Worm (Caenorhabditis elegans): Measurements from ENCODE around the gene Y38H6C.25.

The Y38H6C.25 gene

DNA sequence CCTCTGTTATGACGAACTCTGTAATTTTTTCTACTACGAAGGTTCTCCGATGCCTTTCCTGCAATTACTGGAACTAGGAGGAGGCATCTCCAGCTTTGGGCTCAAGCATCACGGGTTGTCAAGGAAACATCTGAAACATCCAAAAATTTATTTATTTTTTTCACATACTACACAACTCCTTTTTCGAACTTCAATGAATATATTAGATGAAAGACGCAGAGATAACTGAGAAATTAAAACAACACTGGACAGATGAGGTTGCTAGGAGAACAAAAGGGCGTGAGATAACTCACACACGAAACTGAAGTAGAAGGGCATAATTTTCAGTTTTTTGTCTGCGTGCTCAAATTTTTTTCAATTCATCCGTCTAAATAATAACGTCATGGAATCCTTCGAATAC, 8.5 kb downstream of the Y38H6C.25 start, which contains the start of gene Y38H6C.13:
Y38H6C.13 (plus strand) TSS at position 301 of the 400 bp plus-strand sequence.
- TF ChIP-seq ets-7 (tag; optimal IDR thresholded peaks at IDR 0.05) (no peak), aly-1 (tag; optimal IDR thresholded peaks at IDR 0.05) (no peak), ceh-36 (tag; optimal IDR thresholded peaks at IDR 0.05) (no peak), flt-1 (GFP tag; IDR thresholded peaks at IDR 0.05) (no peak), ceh-13 (GFP tag; optimal IDR thresholded peaks at IDR 0.05) (no peak)

DNA sequence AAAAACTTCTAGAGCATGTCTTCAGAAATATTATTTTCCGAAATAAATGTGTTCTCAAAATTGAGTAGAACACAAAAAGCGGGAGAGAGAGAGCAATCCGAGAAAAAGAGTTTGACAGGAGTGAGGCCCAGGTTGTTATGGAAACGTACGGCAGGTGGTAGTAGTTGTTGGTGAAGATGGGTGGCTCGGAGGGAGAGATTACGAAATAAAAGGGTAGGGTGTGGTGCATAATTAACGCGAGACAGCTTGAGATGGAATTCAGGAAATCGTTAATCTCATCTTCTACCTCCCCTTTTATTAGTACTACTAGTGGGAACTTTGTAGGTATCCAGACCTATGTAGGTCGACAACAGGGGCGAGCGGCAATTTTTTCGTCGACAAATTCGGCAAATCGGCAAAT, 15.0 kb downstream of the Y38H6C.25 start, which contains the start of gene famh-161:
famh-161 (minus strand) TSS at position 101 of the 400 bp plus-strand sequence.
- no peak for TF ChIP-seq flt-1 (GFP tag; IDR thresholded peaks at IDR 0.05)
- no peak for TF ChIP-seq ceh-13 (GFP tag; optimal IDR thresholded peaks at IDR 0.05)

DNA sequence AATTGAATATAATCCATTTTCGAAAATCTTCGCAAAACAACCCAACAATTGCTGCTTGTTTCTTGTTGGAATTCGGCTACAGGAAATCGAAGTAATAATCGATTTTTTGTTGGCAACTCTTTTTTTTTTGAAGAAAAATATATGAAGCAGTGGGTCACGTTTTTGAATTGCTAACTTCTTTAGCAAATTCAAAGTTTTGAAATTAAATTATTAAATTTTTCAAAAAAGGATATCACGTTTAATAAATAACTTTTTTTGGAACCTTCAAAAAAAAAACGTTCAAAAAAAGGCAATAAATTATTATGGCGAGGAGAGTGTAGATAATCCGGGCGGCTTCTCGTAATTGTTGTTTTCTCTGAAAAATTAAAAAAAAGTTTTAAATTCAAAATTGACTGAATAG, 17.2 kb downstream of the Y38H6C.25 start, which contains the start of gene Y38H6C.15:
Y38H6C.15 (minus strand) TSS at position 101 of the 400 bp plus-strand sequence.
- TF ChIP-seq ama-1 (optimal IDR thresholded peaks at IDR 0.05) (no peak), sea-1 (GFP tag; conservative IDR thresholded peaks at IDR 0.05) (no peak)

DNA sequence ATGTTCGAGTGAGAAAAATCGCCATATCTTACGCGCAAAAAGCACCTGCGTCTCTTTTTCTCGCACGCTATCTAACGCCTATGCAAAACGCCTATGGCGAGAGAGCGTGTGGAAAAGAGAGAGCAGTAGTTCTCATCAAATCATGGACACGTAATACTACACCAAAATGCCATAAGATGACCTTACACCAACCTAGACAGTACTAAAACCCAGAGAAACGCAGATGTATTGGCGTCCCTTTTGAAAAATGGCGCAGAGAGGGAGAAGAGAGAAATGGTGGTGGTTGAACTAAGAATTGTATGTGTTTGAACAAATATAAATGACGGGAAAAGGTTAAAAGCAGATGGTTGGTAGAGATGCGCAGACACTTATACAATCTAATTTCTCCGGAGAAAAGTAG, 20.0 kb downstream of the Y38H6C.25 start, which contains the start of gene Y38H6C.16:
Y38H6C.16 (minus strand) TSS at position 293 of the 400 bp plus-strand sequence.
- TF ChIP-seq ceh-13 (GFP tag; optimal IDR thresholded peaks at IDR 0.05) = no peak
- TF ChIP-seq flt-1 (GFP tag; IDR thresholded peaks at IDR 0.05) = no peak
- TF ChIP-seq ceh-36 (tag; optimal IDR thresholded peaks at IDR 0.05) = no peak
- TF ChIP-seq hnd-1 (tag; optimal IDR thresholded peaks at IDR 0.05) = no peak
- no peak for TF ChIP-seq aly-1 (tag; optimal IDR thresholded peaks at IDR 0.05)
- no peak for TF ChIP-seq tbx-11 (GFP tag; IDR thresholded peaks at IDR 0.05)
- no peak for TF ChIP-seq tbx-37 (GFP tag; conservative IDR thresholded peaks at IDR 0.05)
- no peak for TF ChIP-seq sea-1 (GFP tag; conservative IDR thresholded peaks at IDR 0.05)
- no peak for TF ChIP-seq scrt-1 (GFP tag; IDR thresholded peaks at IDR 0.05)
- no peak for TF ChIP-seq ets-7 (tag; optimal IDR thresholded peaks at IDR 0.05)
- TF ChIP-seq hmg-4 (GFP tag; optimal IDR thresholded peaks at IDR 0.05) = no peak
- no peak for TF ChIP-seq F13C5.2 (tag; optimal IDR thresholded peaks at IDR 0.05)
- no peak for TF ChIP-seq hmbx-1 (tag; optimal IDR thresholded peaks at IDR 0.05)
- no peak for TF ChIP-seq ama-1 (optimal IDR thresholded peaks at IDR 0.05)
- no peak for TF ChIP-seq B0310.2 (tag; optimal IDR thresholded peaks at IDR 0.05)

DNA sequence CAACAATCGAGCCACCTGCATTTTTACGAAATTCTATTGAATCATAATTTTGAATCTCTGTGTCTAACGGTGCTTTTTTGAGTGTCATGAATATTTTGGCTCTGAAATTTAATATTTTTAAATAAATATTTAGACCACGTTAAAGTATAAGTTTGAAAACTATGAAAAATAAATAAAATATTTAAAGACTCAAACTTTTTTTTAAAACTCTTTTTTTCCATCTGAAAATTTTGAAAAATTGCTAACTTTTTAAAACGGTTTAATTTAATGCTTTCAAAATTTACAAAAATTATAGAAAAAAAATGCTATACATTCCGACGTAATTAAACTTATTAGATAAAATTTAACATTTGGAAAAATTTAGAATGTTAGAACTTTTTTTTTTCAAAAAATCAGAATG, 25.1 kb downstream of the Y38H6C.25 start, which contains the start of gene slc-36.3:
slc-36.3 (minus strand) TSS at position 101 of the 400 bp plus-strand sequence.
- TF ChIP-seq ceh-13 (GFP tag; optimal IDR thresholded peaks at IDR 0.05) (no peak), hnd-1 (tag; optimal IDR thresholded peaks at IDR 0.05) (no peak), scrt-1 (GFP tag; IDR thresholded peaks at IDR 0.05) (no peak), F13C5.2 (tag; optimal IDR thresholded peaks at IDR 0.05) (no peak), flt-1 (GFP tag; IDR thresholded peaks at IDR 0.05) (no peak), hmbx-1 (tag; optimal IDR thresholded peaks at IDR 0.05) (no peak), ceh-36 (tag; optimal IDR thresholded peaks at IDR 0.05) (no peak), pes-1 (GFP tag; IDR thresholded peaks at IDR 0.05) (no peak), ama-1 (optimal IDR thresholded peaks at IDR 0.05) (no peak), ets-7 (tag; optimal IDR thresholded peaks at IDR 0.05) (no peak), tbx-37 (GFP tag; conservative IDR thresholded peaks at IDR 0.05) (no peak)

DNA sequence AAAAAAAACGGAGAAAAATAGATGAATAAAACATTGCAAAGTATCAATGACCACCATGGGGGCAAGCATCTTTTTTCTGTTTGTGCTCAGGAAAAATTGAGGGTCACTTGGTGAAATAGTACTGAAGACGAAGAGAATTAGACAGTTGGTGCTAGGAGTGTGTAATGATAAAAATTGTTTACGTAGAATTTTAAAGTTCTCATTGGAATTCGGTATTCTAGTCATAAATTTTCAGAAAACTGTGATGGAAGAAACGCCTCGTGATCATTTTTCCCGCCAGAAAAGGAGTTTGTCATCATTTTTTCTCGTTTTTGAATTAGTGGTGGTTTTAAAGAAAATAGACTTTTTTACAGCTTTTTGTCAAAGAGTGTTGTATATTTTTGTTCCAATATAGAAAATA, 25.6 kb downstream of the Y38H6C.25 start:
- TF ChIP-seq hmg-4 (GFP tag; optimal IDR thresholded peaks at IDR 0.05) = no peak
- no peak for TF ChIP-seq tbx-37 (GFP tag; conservative IDR thresholded peaks at IDR 0.05)
- no peak for TF ChIP-seq scrt-1 (GFP tag; IDR thresholded peaks at IDR 0.05)
- no peak for TF ChIP-seq pes-1 (GFP tag; IDR thresholded peaks at IDR 0.05)
- no peak for TF ChIP-seq flt-1 (GFP tag; IDR thresholded peaks at IDR 0.05)
- no peak for TF ChIP-seq aly-1 (tag; optimal IDR thresholded peaks at IDR 0.05)
- TF ChIP-seq hnd-1 (tag; optimal IDR thresholded peaks at IDR 0.05) = no peak
- no peak for TF ChIP-seq tra-4 (tag; optimal IDR thresholded peaks at IDR 0.05)
- no peak for TF ChIP-seq ama-1 (optimal IDR thresholded peaks at IDR 0.05)
- TF ChIP-seq sea-1 (GFP tag; conservative IDR thresholded peaks at IDR 0.05) = no peak
- no peak for TF ChIP-seq B0310.2 (tag; optimal IDR thresholded peaks at IDR 0.05)
- no peak for TF ChIP-seq ceh-13 (GFP tag; optimal IDR thresholded peaks at IDR 0.05)
- no peak for TF ChIP-seq ets-7 (tag; optimal IDR thresholded peaks at IDR 0.05)
- no peak for TF ChIP-seq F13C5.2 (tag; optimal IDR thresholded peaks at IDR 0.05)
- no peak for TF ChIP-seq ceh-36 (tag; optimal IDR thresholded peaks at IDR 0.05)
- TF ChIP-seq hmbx-1 (tag; optimal IDR thresholded peaks at IDR 0.05) = no peak
- no peak for TF ChIP-seq tbx-11 (GFP tag; IDR thresholded peaks at IDR 0.05)

DNA sequence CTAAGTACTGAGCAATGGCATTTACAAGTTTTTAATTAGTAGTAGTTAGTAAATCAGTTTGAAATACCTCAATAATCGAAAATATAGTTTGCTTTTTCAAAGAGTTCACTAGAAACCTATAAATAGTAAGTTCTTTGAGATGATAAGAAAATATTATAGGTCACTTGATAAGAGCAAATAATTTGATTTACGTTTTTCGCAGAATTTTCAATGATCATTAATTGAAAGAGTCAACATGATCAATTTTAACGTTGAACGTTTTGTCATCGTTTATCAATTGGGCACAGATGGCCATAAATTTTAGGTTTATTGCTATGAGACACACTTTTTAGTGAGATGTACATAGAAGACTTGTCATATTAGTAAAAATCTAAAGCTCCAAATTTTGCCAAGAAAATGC, 26.7 kb downstream of the Y38H6C.25 start:
- TF ChIP-seq hmbx-1 (tag; optimal IDR thresholded peaks at IDR 0.05) = no peak

DNA sequence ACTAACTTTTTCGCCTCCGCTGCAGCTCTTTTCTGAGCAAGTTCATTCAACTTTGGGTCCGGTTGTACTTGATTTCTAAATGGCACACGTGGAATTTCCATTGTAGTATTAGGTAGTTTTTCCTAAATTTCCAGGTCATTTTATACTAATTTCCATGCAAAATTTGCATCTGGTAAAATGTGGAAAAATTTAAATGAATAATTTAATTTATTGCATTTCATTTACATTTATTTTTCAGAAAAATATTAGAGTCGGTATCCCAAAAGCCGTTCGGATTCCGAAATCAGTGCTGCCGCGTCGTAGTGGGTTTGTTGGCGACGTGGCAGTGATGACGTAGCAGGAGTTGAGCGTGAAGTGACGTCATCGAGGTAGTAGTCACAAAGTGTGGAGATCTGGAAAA, 28.0 kb downstream of the Y38H6C.25 start, which contains the start of gene Y38H6C.18:
Y38H6C.18 (minus strand) TSS at position 101 of the 400 bp plus-strand sequence.
- TF ChIP-seq flt-1 (GFP tag; IDR thresholded peaks at IDR 0.05) = no peak
- no peak for TF ChIP-seq pes-1 (GFP tag; IDR thresholded peaks at IDR 0.05)
- no peak for TF ChIP-seq scrt-1 (GFP tag; IDR thresholded peaks at IDR 0.05)
- no peak for TF ChIP-seq hmg-4 (GFP tag; optimal IDR thresholded peaks at IDR 0.05)
- no peak for TF ChIP-seq ceh-36 (tag; optimal IDR thresholded peaks at IDR 0.05)
- no peak for TF ChIP-seq F13C5.2 (tag; optimal IDR thresholded peaks at IDR 0.05)
- TF ChIP-seq B0310.2 (tag; optimal IDR thresholded peaks at IDR 0.05) = no peak
- no peak for TF ChIP-seq tbx-37 (GFP tag; conservative IDR thresholded peaks at IDR 0.05)
- no peak for TF ChIP-seq tbx-11 (GFP tag; IDR thresholded peaks at IDR 0.05)
- TF ChIP-seq tra-4 (tag; optimal IDR thresholded peaks at IDR 0.05) = no peak
- TF ChIP-seq ets-7 (tag; optimal IDR thresholded peaks at IDR 0.05) = no peak

DNA sequence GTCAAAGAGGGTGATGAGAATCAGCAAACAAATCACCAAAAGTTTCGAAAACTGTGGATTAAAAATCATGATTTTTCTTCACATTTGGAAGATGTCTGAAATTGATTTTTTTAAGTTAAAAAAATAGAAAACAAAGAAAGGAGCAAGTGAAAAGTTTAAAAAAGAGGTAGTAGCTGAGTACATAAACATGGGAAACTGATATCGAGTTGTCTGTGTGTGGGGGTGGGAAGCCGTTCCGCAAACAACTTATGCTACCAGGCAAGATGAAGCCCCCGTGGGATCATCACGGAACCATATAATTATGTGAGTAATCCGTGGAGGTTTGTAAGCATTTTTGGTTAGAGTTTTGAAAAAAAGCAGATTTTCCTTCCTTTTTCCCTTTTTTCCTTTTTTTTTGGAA, 32.1 kb downstream of the Y38H6C.25 start, which contains the start of gene Y38H6C.20:
Y38H6C.20 (minus strand) TSS at position 101 of the 400 bp plus-strand sequence.
- no peak for TF ChIP-seq pes-1 (GFP tag; IDR thresholded peaks at IDR 0.05)
- TF ChIP-seq tra-4 (tag; optimal IDR thresholded peaks at IDR 0.05) = no peak
- no peak for TF ChIP-seq scrt-1 (GFP tag; IDR thresholded peaks at IDR 0.05)
- TF ChIP-seq flt-1 (GFP tag; IDR thresholded peaks at IDR 0.05) = no peak
